Fruit fly (Drosophila melanogaster) whole organism, embryonic: ENCODE data around the gene Pi3K68D.
A peak's percentile ranks its signal among the peaks of the same experiment; 100 is the strongest.

Source experiments
- Antp ChIP-seq: fragments of 200-800 bp; sonication (Bioruptor generic); optimal IDR thresholded peaks from 3 replicates; lab custom pipeline; 2016; ENCODE audit warnings: missing biosample characterization, missing genetic modification characterization
- CG10431 ChIP-seq: fragments of 200-800 bp; sonication (Bioruptor generic); optimal IDR thresholded peaks from 3 replicates; lab custom pipeline; 2018; ENCODE audit warnings: missing biosample characterization, mild to moderate bottlenecking, missing genetic modification characterization
- CG10654 ChIP-seq: fragments of 200-800 bp; sonication (Bioruptor generic); optimal IDR thresholded peaks from 2 replicates; lab custom pipeline; 2016; ENCODE audit warnings: missing biosample characterization, missing genetic modification characterization
- CG10979 ChIP-seq: fragments of 200-800 bp; sonication (Bioruptor generic); optimal IDR thresholded peaks from 2 replicates; lab custom pipeline; 2018; ENCODE audit warnings: missing biosample characterization, mild to moderate bottlenecking, missing genetic modification characterization, moderate library complexity
- CG12104 ChIP-seq: fragments of 200-800 bp; sonication (Bioruptor generic); optimal IDR thresholded peaks from 3 replicates; lab custom pipeline; 2016; ENCODE audit warnings: missing biosample characterization, missing genetic modification characterization
- CG12744 ChIP-seq: fragments of 200-800 bp; sonication (Bioruptor generic); optimal IDR thresholded peaks from 2 replicates; lab custom pipeline; 2016; ENCODE audit warnings: missing biosample characterization, missing genetic modification characterization
- CG14667 ChIP-seq: fragments of 200-800 bp; sonication (Bioruptor generic); IDR thresholded peaks from 2 replicates; pipeline ENCODE4 v1.3.6; 2022; ENCODE audit warnings: missing biosample characterization, missing genetic modification characterization
- CG16815 ChIP-seq: fragments of 200-800 bp; sonication (Bioruptor generic); optimal IDR thresholded peaks from 3 replicates; lab custom pipeline; 2017; ENCODE audit warnings: missing biosample characterization, mild to moderate bottlenecking, missing genetic modification characterization
- CG17802 ChIP-seq: fragments of 200-800 bp; sonication (Bioruptor generic); optimal IDR thresholded peaks from 2 replicates; lab custom pipeline; 2018; ENCODE audit warnings: missing biosample characterization, mild to moderate bottlenecking, missing genetic modification characterization, moderate library complexity
- CG2889 ChIP-seq: fragments of 200-800 bp; sonication (Bioruptor generic); IDR thresholded peaks from 3 replicates; pipeline ENCODE4 v1.3.6; 2022; ENCODE audit warnings: missing biosample characterization, missing genetic modification characterization
- CG30403 ChIP-seq: fragments of 200-800 bp; sonication (Bioruptor generic); optimal IDR thresholded peaks from 3 replicates; lab custom pipeline; 2016; ENCODE audit warnings: missing biosample characterization, missing genetic modification characterization
- CG3407 ChIP-seq: fragments of 200-800 bp; sonication (Bioruptor generic); optimal IDR thresholded peaks from 2 replicates; lab custom pipeline; 2018; ENCODE audit warnings: missing biosample characterization, mild to moderate bottlenecking, missing genetic modification characterization
- CG6765 ChIP-seq: fragments of 200-800 bp; sonication (Bioruptor generic); optimal IDR thresholded peaks from 3 replicates; lab custom pipeline; 2017; ENCODE audit warnings: missing biosample characterization, mild to moderate bottlenecking, missing genetic modification characterization
- CG6791 ChIP-seq: fragments of 200-800 bp; sonication (Bioruptor generic); IDR thresholded peaks from 3 replicates; pipeline ENCODE4 v1.3.6; 2022; ENCODE audit warnings: missing biosample characterization, missing genetic modification characterization; ENCODE audit not compliant: partially characterized antibody
- CG8924 ChIP-seq: fragments of 200-800 bp; optimal IDR thresholded peaks from 3 replicates; lab custom pipeline; 2019; ENCODE audit warnings: missing biosample characterization, mild to moderate bottlenecking, missing genetic modification characterization, moderate library complexity
- CTCF ChIP-seq: fragments of 200-800 bp; sonication (Bioruptor generic); optimal IDR thresholded peaks from 2 replicates; lab custom pipeline; 2017; ENCODE audit warnings: missing biosample characterization, mild to moderate bottlenecking, missing genetic modification characterization, moderate library complexity
- D19B ChIP-seq: fragments of 200-800 bp; sonication (Bioruptor generic); optimal IDR thresholded peaks from 2 replicates; lab custom pipeline; 2017; ENCODE audit warnings: missing biosample characterization, mild to moderate bottlenecking, missing genetic modification characterization
- Dbx ChIP-seq: fragments of 200-800 bp; sonication (Bioruptor generic); IDR thresholded peaks from 3 replicates; pipeline ENCODE4 v1.3.6; 2022; ENCODE audit warnings: missing biosample characterization, missing genetic modification characterization
- Dip2 ChIP-seq: fragments of 200-800 bp; sonication (Bioruptor generic); IDR thresholded peaks from 2 replicates; pipeline ENCODE4 v1.3.6; 2022; ENCODE audit warnings: missing biosample characterization, missing genetic modification characterization
- Dp ChIP-seq: fragments of 200-800 bp; sonication (Bioruptor generic); optimal IDR thresholded peaks from 2 replicates; lab custom pipeline; 2018; ENCODE audit warnings: missing biosample characterization, mild to moderate bottlenecking, missing genetic modification characterization, moderate library complexity
- Ets65A ChIP-seq: fragments of 200-800 bp; sonication (Bioruptor generic); peaks from one replicate; lab custom pipeline; 2016; ENCODE audit warnings: missing biosample characterization, missing genetic modification characterization
- Fer1 ChIP-seq: fragments of 200-800 bp; sonication (Bioruptor generic); optimal IDR thresholded peaks from 2 replicates; lab custom pipeline; 2017; ENCODE audit warnings: missing biosample characterization, mild to moderate bottlenecking, missing genetic modification characterization
- Fer3 ChIP-seq: fragments of 200-800 bp; sonication (Bioruptor generic); optimal IDR thresholded peaks from 2 replicates; lab custom pipeline; 2018; ENCODE audit warnings: missing biosample characterization, mild to moderate bottlenecking, missing genetic modification characterization, moderate library complexity
- Hand ChIP-seq: fragments of 200-800 bp; sonication (Bioruptor generic); optimal IDR thresholded peaks from 2 replicates; lab custom pipeline; 2017; ENCODE audit warnings: mild to moderate bottlenecking, missing biosample characterization, missing genetic modification reagents, missing genetic modification characterization
- Mad ChIP-seq: fragments of 200-800 bp; sonication (Bioruptor generic); optimal IDR thresholded peaks from 2 replicates; lab custom pipeline; 2016; ENCODE audit warnings: missing biosample characterization, missing genetic modification characterization
- Neu2 ChIP-seq: fragments of 200-800 bp; sonication (Bioruptor generic); optimal IDR thresholded peaks from 3 replicates; lab custom pipeline; 2016; ENCODE audit warnings: missing biosample characterization, missing genetic modification characterization, borderline replicate concordance
- Nf-YC ChIP-seq: fragments of 200-800 bp; optimal IDR thresholded peaks from 3 replicates; lab custom pipeline; 2019; ENCODE audit warnings: missing biosample characterization, mild to moderate bottlenecking, missing genetic modification characterization, moderate library complexity
- Sox100B ChIP-seq: fragments of 200-800 bp; sonication (Bioruptor generic); optimal IDR thresholded peaks from 3 replicates; lab custom pipeline; 2018; ENCODE audit warnings: missing biosample characterization, mild to moderate bottlenecking, missing genetic modification characterization
- Sry-δ ChIP-seq: fragments of 200-800 bp; sonication (Bioruptor generic); optimal IDR thresholded peaks from 2 replicates; lab custom pipeline; 2016; ENCODE audit warnings: missing biosample characterization, missing genetic modification characterization
- Stat92E ChIP-seq, 3 experiments: fragments of >200 bp in 2 of 3; fragments of 200-800 bp in 1 of 3; sonication (Bioruptor generic) in 1 of 3; optimal IDR thresholded peaks; 2 replicates each; lab custom pipeline; 2017 to 2019; ENCODE audit warnings: missing biosample characterization in 3 of 3, missing genetic modification characterization in 3 of 3, mild to moderate bottlenecking in 1 of 3, moderate library complexity in 1 of 3
- Trl ChIP-seq, 3 experiments: fragments of >200 bp in 2 of 3; fragments of 200-800 bp in 1 of 3; sonication (Bioruptor generic) in 1 of 3; optimal IDR thresholded peaks; 2 replicates in 1 of 3; 3 replicates in 2 of 3; lab custom pipeline; 2016 to 2017; ENCODE audit warnings: missing biosample characterization in 1 of 3, missing genetic modification characterization in 1 of 3
- Xrp1 ChIP-seq: fragments of 200-800 bp; sonication (Bioruptor generic); IDR thresholded peaks from 2 replicates; pipeline ENCODE4 v1.3.6; 2022; ENCODE audit warnings: missing biosample characterization, missing genetic modification characterization
- az2 ChIP-seq: fragments of 200-800 bp; sonication (Bioruptor generic); optimal IDR thresholded peaks from 3 replicates; lab custom pipeline; 2016; ENCODE audit warnings: missing biosample characterization, missing genetic modification characterization
- bcd ChIP-seq: fragments of 200-800 bp; sonication (Bioruptor generic); optimal IDR thresholded peaks from 2 replicates; lab custom pipeline; 2017; ENCODE audit warnings: missing biosample characterization, mild to moderate bottlenecking, missing genetic modification characterization
- bowl ChIP-seq: fragments of 200-800 bp; sonication (Bioruptor generic); IDR thresholded peaks from 2 replicates; pipeline ENCODE4 v1.3.6; 2022; ENCODE audit warnings: missing biosample characterization, missing genetic modification characterization
- bsh ChIP-seq, 2 experiments: fragments of 200-800 bp; sonication (Bioruptor generic); optimal IDR thresholded peaks; 2 replicates each; lab custom pipeline; 2017 to 2018; ENCODE audit warnings: mild to moderate bottlenecking in 2 of 2, missing biosample characterization in 2 of 2, missing genetic modification characterization in 2 of 2, moderate library complexity in 1 of 2
- chif ChIP-seq, 2 experiments: fragments of 200-800 bp; sonication (Bioruptor generic); optimal IDR thresholded peaks; 3 replicates each; lab custom pipeline; 2016; ENCODE audit warnings: missing biosample characterization in 2 of 2, missing genetic modification characterization in 2 of 2
- eve ChIP-seq, 2 experiments: fragments of >200 bp; optimal IDR thresholded peaks; 2 replicates each; lab custom pipeline; 2017; ENCODE audit warnings: missing biosample characterization in 2 of 2, missing genetic modification characterization in 2 of 2
- fu2 ChIP-seq: fragments of 200-800 bp; sonication (Bioruptor generic); optimal IDR thresholded peaks from 2 replicates; lab custom pipeline; 2016; ENCODE audit warnings: missing biosample characterization, missing genetic modification characterization
- hkb ChIP-seq, 2 experiments: fragments of 200-800 bp in 1 of 2; fragments of >200 bp in 1 of 2; sonication (Bioruptor generic) in 1 of 2; IDR thresholded peaks in 1 of 2; optimal IDR thresholded peaks in 1 of 2; 2 replicates each; pipeline versions ENCODE4 v1.3.6 to Lab custom; 2017 to 2022; ENCODE audit warnings: missing biosample characterization in 1 of 2, missing genetic modification characterization in 1 of 2
- kay ChIP-seq: fragments of 200-800 bp; sonication (Bioruptor generic); optimal IDR thresholded peaks from 2 replicates; lab custom pipeline; 2016; ENCODE audit warnings: missing biosample characterization, missing genetic modification characterization
- kni ChIP-seq: fragments of 200-800 bp; sonication (Bioruptor generic); optimal IDR thresholded peaks from 3 replicates; lab custom pipeline; 2017; ENCODE audit warnings: mild to moderate bottlenecking, missing biosample characterization, missing genetic modification reagents, missing genetic modification characterization
- oc ChIP-seq: fragments of 200-800 bp; sonication (Bioruptor generic); optimal IDR thresholded peaks from 2 replicates; lab custom pipeline; 2018; ENCODE audit warnings: missing biosample characterization, mild to moderate bottlenecking, missing genetic modification characterization, moderate library complexity
- ranshi ChIP-seq: fragments of 200-800 bp; sonication (Bioruptor generic); IDR thresholded peaks from 2 replicates; pipeline ENCODE4 v1.3.6; 2022; ENCODE audit warnings: missing biosample characterization, missing genetic modification characterization
- ro ChIP-seq: fragments of 200-800 bp; sonication (Bioruptor generic); IDR thresholded peaks from 2 replicates; pipeline ENCODE4 v1.3.6; 2022; ENCODE audit warnings: missing biosample characterization, missing genetic modification characterization
- scrt ChIP-seq: fragments of 200-800 bp; sonication (Bioruptor generic); optimal IDR thresholded peaks from 2 replicates; lab custom pipeline; 2018; ENCODE audit warnings: missing biosample characterization, mild to moderate bottlenecking, missing genetic modification characterization, moderate library complexity
- stc ChIP-seq: fragments of 200-800 bp; sonication (Bioruptor generic); IDR thresholded peaks from 2 replicates; pipeline ENCODE4 v1.3.6; 2022; ENCODE audit warnings: missing biosample characterization, missing genetic modification characterization
- zfh1 ChIP-seq: fragments of 200-800 bp; sonication (Bioruptor generic); IDR thresholded peaks from 3 replicates; pipeline ENCODE4 v1.3.6; 2022; ENCODE audit warnings: missing biosample characterization, missing genetic modification characterization

Gene Pi3K68D

dm6 chr3L:11822446-11823334 is 32.9 kb upstream of the Pi3K68D start, which contains the start of gene RpL10Ab (continued):
- TF ChIP-seq az2 (GFP tag; lab: Kevin White, UChicago) (peak; percentile 48), eve (GFP tag; optimal IDR thresholded peaks at IDR 0.05; lab: Kevin White, UChicago) (no peak), Sox100B (peak; percentile 59), Hand (GFP tag; lab: Kevin White, UChicago) (no peak), kni (GFP tag; lab: Kevin White, UChicago) (peak; percentile 28), CG14667 (GFP tag; lab: Robert Waterston, UW) (peak; percentile 59; the same call in 1 of the 2 replicates), CG16815 (GFP tag; lab: Kevin White, UChicago) (peak; percentile 63), Trl (optimal IDR thresholded peaks at IDR 0.05; lab: Kevin White, UChicago) (no peak), Trl (GFP tag; optimal IDR thresholded peaks at IDR 0.05; lab: Kevin White, UChicago) (peak; percentile 54), CG12744 (no peak), CG12104 (GFP tag; lab: Kevin White, UChicago) (peak; percentile 65), zfh1 (peak; percentile 42; the same call in 2 of the 3 replicates), chif (GFP tag; optimal IDR thresholded peaks at IDR 0.05; lab: Kevin White, UChicago) (peak in 1 of 2 experiments; percentile 17), CG3407 (GFP tag; lab: Kevin White, UChicago) (peak; percentile 36), Dbx (GFP tag; lab: Robert Waterston, UW) (peak; percentile 76), CG2889 (peak; percentile 4; the same call in 1 of the 3 replicates), Nf-YC (peak; percentile 38), Sry-δ (peak; percentile 84), fu2 (GFP tag; lab: Kevin White, UChicago) (no peak), CG8924 (peak; percentile 76), CG6765 (peak; percentile 69), Xrp1 (GFP tag; lab: Robert Waterston, UW) (peak; percentile 30; the same call in 1 of the 2 replicates), D19B (GFP tag; lab: Kevin White, UChicago) (peak; percentile 49), CG10431 (peak; percentile 42), ro (GFP tag; lab: Robert Waterston, UW) (no peak), CTCF (GFP tag; lab: Kevin White, UChicago) (peak; percentile 60), stc (GFP tag; lab: Robert Waterston, UW) (no peak; the same call in 1 of the 2 replicates), Fer1 (GFP tag; lab: Kevin White, UChicago) (peak; percentile 3), bcd (GFP tag; lab: Kevin White, UChicago) (peak; percentile 69), oc (no peak), Mad (peak; percentile 7), Ets65A (GFP tag; lab: Kevin White, UChicago) (peak; percentile 96), Stat92E (GFP tag; optimal IDR thresholded peaks at IDR 0.05; lab: Kevin White, UChicago) (no peak), bowl (GFP tag; lab: Robert Waterston, UW) (no peak), Dip2 (GFP tag; lab: Robert Waterston, UW) (no peak), CG17802 (peak; percentile 50), Fer3 (peak; percentile 70), bsh (GFP tag; optimal IDR thresholded peaks at IDR 0.05; lab: Kevin White, UChicago) (peak; percentile 19 to 24), ranshi (GFP tag; lab: Robert Waterston, UW) (peak; percentile 74; the same call in 1 of the 2 replicates), kay (GFP tag; lab: Kevin White, UChicago) (no peak), CG6791 (GFP tag; lab: Robert Waterston, UW) (peak; percentile 92), Dp (GFP tag; lab: Kevin White, UChicago) (no peak), Neu2 (GFP tag; lab: Kevin White, UChicago) (peak; percentile 95), CG30403 (GFP tag; lab: Kevin White, UChicago) (peak; percentile 83), CG10979 (tag; lab: Kevin White, UChicago) (peak; percentile 17), hkb (optimal IDR thresholded peaks at IDR 0.05; lab: Kevin White, UChicago) (no peak), hkb (GFP tag; IDR thresholded peaks at IDR 0.05; lab: Robert Waterston, UW) (no peak), Antp (GFP tag; lab: Kevin White, UChicago) (no peak), CG10654 (peak; percentile 22), scrt (GFP tag; lab: Kevin White, UChicago) (peak; percentile 54)
